Worm (Caenorhabditis elegans) whole organism, L4/young adult: ENCODE data around the gene cic-1.
"Not testable (repeated sequence)": the region's sequence is repeated elsewhere in the genome, so short reads cannot be mapped to it uniquely, and the experiment has no call there.

ENCODE experiments used
- W03F9.2 ChIP-seq: fragments of 150-350 bp; optimal IDR thresholded peaks from 2 replicates; lab custom pipeline; 2014; ENCODE audit warnings: missing biosample characterization, missing genetic modification characterization
- dao-5 ChIP-seq: sonication (generic microtip); optimal IDR thresholded peaks from 2 replicates; lab custom pipeline; 2016; ENCODE audit warnings: missing genotype, missing genetic modification characterization, moderate library complexity, missing compliant biosample characterization
- him-1 ChIP-seq: sonication (generic microtip); optimal IDR thresholded peaks from 2 replicates; lab custom pipeline; 2016; ENCODE audit warnings: missing genotype, missing genetic modification reagents, missing genetic modification characterization, missing compliant biosample characterization

The cic-1 gene

DNA sequence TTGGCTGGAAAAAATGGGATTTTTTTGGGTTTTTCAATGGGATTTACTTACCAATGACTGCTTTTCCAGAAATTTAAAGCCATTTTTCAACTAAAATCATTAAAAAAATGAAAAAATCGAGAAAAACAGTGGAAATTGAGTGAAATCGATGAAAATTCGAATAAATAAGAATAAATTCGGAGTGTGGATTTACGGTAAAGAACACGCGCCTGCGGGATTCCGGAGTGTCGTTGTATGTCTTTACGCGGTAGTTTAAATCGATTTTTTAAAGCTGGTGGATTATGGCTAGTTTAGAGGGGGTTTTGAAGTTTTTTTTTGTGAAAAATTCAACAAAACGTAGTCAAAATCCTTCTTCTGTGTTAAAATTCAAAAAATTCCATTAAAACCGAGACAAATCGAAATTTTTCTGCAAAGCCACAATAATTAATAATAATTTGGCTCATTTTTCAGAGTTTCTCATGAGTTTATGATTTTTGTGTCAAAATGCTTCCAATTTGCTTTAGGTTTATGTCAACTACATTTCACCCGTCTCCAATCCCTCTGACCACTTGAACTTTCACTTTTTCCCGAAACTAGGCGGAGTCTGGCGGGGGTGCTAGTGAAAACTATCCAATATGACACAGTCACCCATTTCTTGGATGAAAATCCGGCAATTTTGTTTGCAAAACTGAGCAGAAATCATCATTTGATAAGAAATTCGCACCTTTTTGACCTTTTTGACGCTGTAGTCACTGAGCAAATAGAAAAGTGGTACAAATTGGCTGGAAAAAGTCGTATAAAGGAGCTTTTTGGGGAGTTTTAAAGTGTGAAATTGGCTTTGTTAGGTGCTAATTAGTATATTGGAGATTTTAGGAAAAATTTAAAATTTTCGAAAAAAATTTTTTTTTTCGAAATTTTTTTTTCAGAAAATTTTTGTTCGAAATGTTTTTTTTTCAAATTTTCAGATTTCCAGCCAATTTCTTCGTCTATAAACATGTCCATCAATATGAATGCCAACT lies at the start of gene cic-1, which contains the start of gene strm-1:
TSS of gene cic-1 (minus strand) at position 96 of the 998 bp plus-strand sequence.
TSS of gene strm-1 (plus strand) at position 945 of the 998 bp plus-strand sequence.
- TF ChIP-seq dao-5 (no peak), W03F9.2 (tag; lab: Kevin White, UChicago) (peak; percentile 53)

DNA sequence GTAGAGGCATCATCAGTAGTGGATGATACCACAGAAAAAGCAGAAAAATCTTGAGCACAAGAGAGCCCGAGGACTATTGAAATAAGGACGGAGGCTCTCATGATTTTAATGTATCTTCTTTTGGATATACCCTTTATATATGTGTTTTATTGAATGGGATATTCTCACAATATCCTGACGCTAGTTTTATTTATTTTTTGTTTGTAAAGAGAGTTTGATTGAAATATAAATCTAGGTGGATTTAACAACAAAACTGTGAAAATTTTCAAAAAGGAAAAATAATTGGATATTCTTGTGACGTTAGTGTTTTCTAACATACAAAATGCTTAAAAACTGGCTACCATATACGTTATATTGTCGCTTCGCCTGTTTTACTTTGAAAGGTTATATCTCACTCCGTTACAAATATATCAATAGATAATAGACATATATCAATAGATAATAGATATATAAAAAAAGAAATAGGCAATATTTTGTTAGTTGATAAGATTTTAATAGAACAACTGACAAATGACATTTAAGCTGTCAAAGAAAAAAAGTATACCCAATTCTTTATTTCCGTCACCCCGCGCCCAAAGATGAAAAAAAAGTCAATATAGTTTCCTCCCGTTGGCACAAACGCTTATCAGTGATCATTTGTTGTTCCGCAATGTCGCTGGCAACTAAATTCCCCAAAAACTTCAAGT lies 44.7 kb upstream of the cic-1 start, which contains the start of the genes E02H9.7 and klo-2:
TSS of gene E02H9.7 (minus strand) at position 101 of the 686 bp plus-strand sequence.
TSS of gene klo-2 (plus strand) at position 636 of the 686 bp plus-strand sequence.
- TF ChIP-seq W03F9.2 (tag; lab: Kevin White, UChicago): no peak
- no peak for TF ChIP-seq him-1
- TF ChIP-seq dao-5: no peak

DNA sequence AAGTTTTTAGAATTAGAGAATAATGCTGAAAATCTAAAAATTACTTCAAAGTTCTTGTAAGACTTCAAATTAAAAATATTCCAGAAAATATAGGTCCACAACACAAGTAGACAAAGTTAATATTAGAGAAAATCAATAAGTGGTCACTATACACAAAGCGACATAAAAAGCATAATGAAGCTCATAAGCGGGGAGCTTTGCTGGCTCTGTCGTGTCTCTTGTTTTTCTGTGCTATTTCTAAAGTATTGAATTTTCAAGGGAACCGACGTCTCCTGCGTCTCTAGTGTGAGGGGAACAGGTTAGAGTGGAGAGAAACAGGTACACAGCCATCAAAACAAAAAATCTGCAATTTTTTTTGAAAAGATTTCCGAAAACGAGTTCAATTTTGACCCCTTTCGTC lies 37.5 kb upstream of the cic-1 start, which contains the start of gene E02H9.13:
TSS of gene E02H9.13 (minus strand) at position 199 of the 400 bp plus-strand sequence.
- TF ChIP-seq W03F9.2 (tag; lab: Kevin White, UChicago) (no peak), dao-5 (no peak), him-1 (no peak)

DNA sequence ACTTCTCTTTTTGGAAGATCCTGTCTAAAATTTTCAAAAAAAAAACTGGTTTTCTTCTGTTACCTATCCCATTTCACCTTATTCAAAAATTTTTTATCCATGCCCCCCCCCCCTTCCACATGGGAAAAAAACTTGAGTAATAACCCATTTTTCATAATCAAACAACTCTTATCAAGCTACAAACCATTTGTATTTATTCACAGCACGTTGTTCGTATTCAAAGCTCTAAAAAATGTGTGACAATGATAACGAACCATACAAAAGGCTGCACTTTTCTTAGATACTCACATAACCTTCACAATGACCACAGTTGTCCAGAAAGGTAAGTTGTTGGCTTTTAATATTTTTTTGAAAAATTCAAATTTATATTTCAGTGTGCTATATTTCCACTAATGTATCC lies 34.8 kb upstream of the cic-1 start, which contains the start of gene E02H9.6:
TSS of gene E02H9.6 (plus strand) at position 301 of the 400 bp plus-strand sequence.
- TF ChIP-seq dao-5; W03F9.2 (tag; lab: Kevin White, UChicago); him-1: not testable (repeated sequence)

DNA sequence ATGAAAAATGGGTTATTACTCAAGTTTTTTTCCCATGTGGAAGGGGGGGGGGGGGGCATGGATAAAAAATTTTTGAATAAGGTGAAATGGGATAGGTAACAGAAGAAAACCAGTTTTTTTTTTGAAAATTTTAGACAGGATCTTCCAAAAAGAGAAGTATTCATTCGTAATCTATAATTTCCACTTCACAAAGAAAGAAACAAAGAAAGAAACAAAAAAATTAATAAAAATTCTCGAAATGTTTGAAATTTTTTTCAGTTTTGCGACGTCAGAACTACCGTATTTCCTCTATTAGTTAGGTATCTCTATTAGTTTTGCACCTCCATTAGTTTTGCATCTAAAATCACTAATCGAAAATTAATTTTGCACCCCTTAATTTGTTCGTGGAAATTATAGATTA lies 34.4 kb upstream of the cic-1 start, which contains the start of gene W04B5.6:
TSS of gene W04B5.6 (minus strand) at position 101 of the 400 bp plus-strand sequence.
- not testable (repeated sequence) for TF ChIP-seq him-1; dao-5; W03F9.2 (tag; lab: Kevin White, UChicago)

DNA sequence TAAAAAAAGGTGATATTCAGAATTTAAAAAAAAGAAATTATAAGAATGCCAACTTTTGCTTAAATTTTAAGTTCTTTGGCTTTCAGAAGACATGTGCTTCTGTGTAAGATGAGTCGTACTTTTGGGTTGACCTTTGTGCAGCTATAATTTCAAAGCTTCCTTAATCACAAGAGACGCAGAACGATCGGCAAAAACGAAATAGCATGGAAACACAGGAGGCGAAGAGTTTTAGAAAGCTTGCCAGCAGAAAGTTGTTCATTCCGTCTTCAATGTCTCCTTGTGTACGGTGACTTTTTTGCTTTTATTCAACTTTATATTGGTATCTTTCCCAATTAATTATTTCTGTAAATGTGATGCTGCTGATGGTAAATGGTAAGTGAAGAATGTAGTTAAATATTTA lies 31.9 kb upstream of the cic-1 start:
- TF ChIP-seq W03F9.2 (tag; lab: Kevin White, UChicago) (no peak), him-1 (no peak), dao-5 (no peak)

DNA sequence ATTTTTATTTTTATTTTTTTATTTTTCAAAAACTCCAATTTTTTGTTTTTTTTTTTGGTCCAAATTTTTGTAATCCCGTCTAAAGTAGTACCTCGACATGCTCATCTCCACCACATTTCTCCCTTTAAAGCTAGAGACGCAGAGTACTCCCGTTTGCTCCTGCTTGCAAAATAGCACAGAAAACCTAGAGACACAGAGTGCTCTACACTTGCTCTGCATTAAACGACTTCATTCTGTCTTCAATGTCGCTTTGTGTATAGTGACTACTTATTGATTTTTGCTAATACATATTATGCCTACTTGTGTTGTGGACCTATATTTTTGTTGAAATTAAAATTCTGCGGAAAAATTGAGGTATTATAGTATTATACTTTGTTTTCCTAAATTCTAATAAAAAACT lies 25.1 kb upstream of the cic-1 start, which contains the start of gene W04B5.8:
TSS of gene W04B5.8 (plus strand) at position 195 of the 400 bp plus-strand sequence.
- TF ChIP-seq W03F9.2 (tag; lab: Kevin White, UChicago): no peak
- TF ChIP-seq him-1: no peak
- TF ChIP-seq dao-5: no peak

DNA sequence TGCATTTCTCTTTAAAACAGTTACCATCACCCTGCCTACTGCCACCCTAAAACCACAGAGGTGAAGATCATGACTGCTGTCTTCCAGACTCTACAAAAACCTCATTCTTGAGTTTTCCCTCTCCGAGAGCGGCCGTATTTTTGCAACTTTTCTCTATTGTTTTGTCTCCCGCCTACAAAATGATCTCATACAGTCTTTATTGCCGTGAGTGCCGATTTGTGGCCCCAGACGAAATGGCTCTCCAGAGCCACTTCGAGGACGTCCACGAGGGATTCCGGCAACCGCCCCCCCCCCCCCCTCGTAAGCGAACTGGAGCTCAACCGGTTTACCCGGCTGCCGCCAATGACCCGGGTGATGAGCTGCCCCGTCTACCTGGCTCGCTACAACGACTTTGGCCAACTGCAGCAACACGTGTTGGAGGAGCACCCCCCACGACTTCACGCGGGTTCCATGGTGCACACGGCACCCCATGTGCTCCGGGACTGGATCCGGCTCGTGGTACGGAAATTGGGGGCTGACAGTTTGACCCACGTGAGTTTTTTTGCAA lies 23.8 kb upstream of the cic-1 start:
- TF ChIP-seq dao-5 (no peak), W03F9.2 (tag; lab: Kevin White, UChicago) (no peak), him-1 (no peak)

DNA sequence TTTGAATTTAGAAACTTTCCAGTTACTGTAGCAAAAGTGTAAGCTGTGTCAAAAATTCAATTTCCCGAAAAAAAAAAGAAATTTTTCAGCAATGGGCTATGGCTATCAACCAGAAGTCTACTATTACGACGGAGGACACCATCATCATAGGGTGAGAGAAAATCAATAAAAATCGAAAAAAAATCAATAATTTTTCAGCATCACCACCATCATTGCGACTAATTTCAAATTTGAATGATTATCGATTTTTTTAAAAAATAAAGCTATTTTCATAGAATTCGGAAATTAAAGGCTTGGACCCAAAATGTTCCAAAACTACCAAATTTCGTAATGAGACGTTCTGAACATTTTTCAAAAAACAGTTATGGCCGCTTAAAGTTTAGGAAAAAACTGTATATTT lies 22.6 kb upstream of the cic-1 start:
- TF ChIP-seq him-1: no peak
- no peak for TF ChIP-seq W03F9.2 (tag; lab: Kevin White, UChicago)
- TF ChIP-seq dao-5: no peak

DNA sequence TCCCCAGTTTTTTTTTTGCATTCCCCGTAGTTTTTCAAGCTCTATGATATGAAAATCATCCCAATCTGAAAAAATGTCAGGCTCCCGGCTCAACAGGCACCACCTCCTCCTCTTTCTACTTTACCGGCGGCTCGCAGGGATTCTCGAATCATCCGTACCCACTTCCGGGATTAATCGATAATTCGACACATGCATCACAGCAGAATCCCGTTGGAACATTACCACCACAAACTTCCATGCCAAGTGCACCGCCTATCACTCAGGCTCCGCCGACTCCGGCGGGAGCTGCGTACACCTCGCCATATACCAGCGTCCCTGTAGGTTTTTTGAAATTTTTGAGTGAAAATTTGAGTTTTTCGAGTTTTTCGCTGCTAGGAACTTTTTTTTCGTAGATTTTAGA lies 20.2 kb upstream of the cic-1 start:
- TF ChIP-seq him-1: no peak
- TF ChIP-seq dao-5: no peak
- TF ChIP-seq W03F9.2 (tag; lab: Kevin White, UChicago): no peak

DNA sequence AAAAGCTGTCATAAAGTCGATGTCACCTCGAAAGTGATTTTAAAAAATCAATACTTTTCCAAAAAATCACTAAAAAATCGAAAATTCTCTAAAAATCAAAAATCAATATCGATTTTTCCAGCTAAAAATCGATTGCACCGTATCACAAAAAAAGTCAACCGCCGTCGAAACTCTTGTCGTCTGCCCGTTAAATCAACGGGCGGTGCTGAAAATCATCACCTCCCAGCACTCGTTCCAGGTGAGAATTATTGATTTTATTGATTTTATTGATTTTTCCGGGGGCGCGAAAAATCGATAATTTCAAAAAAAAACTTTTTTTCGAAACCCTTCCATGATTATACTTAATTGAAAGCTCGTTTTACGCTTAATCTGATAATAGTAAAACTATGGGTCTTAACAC lies 18.5 kb upstream of the cic-1 start:
- TF ChIP-seq him-1: no peak

DNA sequence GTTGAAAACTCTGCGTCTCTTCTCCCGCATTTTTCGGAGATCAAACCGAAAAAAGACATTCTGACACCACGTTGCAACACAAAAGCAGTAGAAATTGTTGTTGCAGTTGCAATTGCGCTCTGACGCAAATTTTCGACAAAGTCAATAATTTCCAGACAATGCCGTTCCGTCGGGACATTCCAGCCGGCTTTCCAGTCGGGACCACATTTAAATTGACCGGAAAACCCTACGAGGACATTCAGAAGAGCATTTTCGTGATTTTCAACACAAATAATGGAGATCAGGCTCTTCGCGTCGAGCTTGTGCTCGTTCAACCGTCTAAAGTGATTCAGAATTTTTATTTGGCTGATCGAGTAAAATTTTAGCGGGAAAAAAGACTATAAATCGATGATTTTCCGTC lies 18.0 kb upstream of the cic-1 start:
- no peak for TF ChIP-seq W03F9.2 (tag; lab: Kevin White, UChicago)
- TF ChIP-seq him-1: no peak
- no peak for TF ChIP-seq dao-5

DNA sequence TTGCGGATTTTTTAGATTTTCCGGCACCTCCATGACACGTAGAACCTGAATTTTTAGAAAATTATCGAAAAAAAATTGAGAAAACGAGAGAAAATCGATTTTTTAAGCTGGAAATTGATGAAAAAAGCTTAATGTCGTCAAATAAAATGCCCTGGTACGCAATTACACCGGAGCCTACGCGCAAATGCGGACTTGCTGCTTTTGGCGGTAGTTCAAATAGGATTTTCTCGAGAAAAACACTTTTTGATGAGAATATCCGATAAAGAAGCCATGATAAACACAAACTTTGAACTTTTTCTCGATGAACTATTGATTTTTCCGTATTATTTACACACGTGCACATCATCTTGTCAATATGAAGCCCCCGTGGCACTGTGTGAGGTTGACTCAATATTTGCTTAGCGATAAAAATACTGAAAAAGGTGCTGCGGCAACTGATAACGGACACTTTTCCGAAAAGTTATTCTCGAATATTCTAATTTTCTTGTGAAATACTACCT lies 17.2 kb upstream of the cic-1 start, which contains the start of the genes W04B5.5 and W04B5.3:
TSS of gene W04B5.5 (minus strand) at position 51 of the 500 bp plus-strand sequence.
TSS of gene W04B5.3 (plus strand) at position 356 of the 500 bp plus-strand sequence.
- no peak for TF ChIP-seq W03F9.2 (tag; lab: Kevin White, UChicago)
- no peak for TF ChIP-seq dao-5
- TF ChIP-seq him-1: no peak
